Worm (Caenorhabditis elegans) whole organism, L4 larva: Measurements from ENCODE around the gene F37C12.14.

Experiments
- D1046.2 ChIP-seq: fragments of 200-800 bp; sonication (Bioruptor generic); IDR thresholded peaks from 2 replicates; pipeline ENCODE4 v1.3.6; 2022; ENCODE audit warnings: missing genetic modification characterization, missing compliant biosample characterization
- F10B5.3 ChIP-seq: sonication (generic microtip); optimal IDR thresholded peaks from 2 replicates; lab custom pipeline; 2016; ENCODE audit warnings: mild to moderate bottlenecking, missing genetic modification characterization, missing compliant biosample characterization
- F37D6.2 ChIP-seq: sonication (generic microtip); optimal IDR thresholded peaks from 2 replicates; lab custom pipeline; 2016; ENCODE audit warnings: mild to moderate bottlenecking, missing genetic modification characterization, missing compliant biosample characterization
- F44E2.7 ChIP-seq: fragments of 200-800 bp; sonication (Bioruptor generic); IDR thresholded peaks from 2 replicates; pipeline ENCODE4 v2.1.2; 2022; ENCODE audit warnings: missing genetic modification characterization, missing compliant biosample characterization
- T20F7.1 ChIP-seq: fragments of 200-800 bp; sonication (Bioruptor generic); optimal IDR thresholded peaks from 2 replicates; lab custom pipeline; 2018; ENCODE audit warnings: mild to moderate bottlenecking, missing genetic modification characterization, missing compliant biosample characterization
- T26A8.4 ChIP-seq: fragments of 200-800 bp; sonication (Bioruptor generic); IDR thresholded peaks from 2 replicates; pipeline ENCODE4 v1.3.6; 2022; ENCODE audit warnings: missing genetic modification characterization, missing compliant biosample characterization
- Y48G9A.11 ChIP-seq: fragments of 200-800 bp; sonication (Bioruptor generic); IDR thresholded peaks from 2 replicates; pipeline ENCODE4 v1.3.6; 2022; ENCODE audit warnings: missing genetic modification reagents, missing genetic modification characterization, missing compliant biosample characterization
- Y5F2A.4 ChIP-seq: fragments of 200-800 bp; sonication (Bioruptor generic); optimal IDR thresholded peaks from 2 replicates; lab custom pipeline; 2018; ENCODE audit warnings: mild to moderate bottlenecking, missing genetic modification characterization, missing compliant biosample characterization
- Y75B8A.6 ChIP-seq: fragments of 200-800 bp; sonication (Bioruptor generic); IDR thresholded peaks from 2 replicates; pipeline ENCODE4 v1.3.6; 2022; ENCODE audit warnings: missing genetic modification reagents, missing genetic modification characterization, missing compliant biosample characterization
- ZK546.5 ChIP-seq, 2 experiments: sonication (generic microtip); optimal IDR thresholded peaks; 2 replicates each; lab custom pipeline; 2017; ENCODE audit warnings: missing biosample characterization in 2 of 2, missing genetic modification characterization in 2 of 2
- aha-1 ChIP-seq: fragments of 150-350 bp; peaks from one replicate; lab custom pipeline; 2014; ENCODE audit warnings: missing biosample characterization, missing genetic modification characterization
- ama-1 ChIP-seq: fragments of 150-350 bp; optimal IDR thresholded peaks from 2 replicates; lab custom pipeline; 2014; ENCODE audit warnings: inconsistent platforms, mixed read lengths
- ceh-28 ChIP-seq: fragments of 150-350 bp; optimal IDR thresholded peaks from 2 replicates; lab custom pipeline; 2014; ENCODE audit warnings: missing biosample characterization, missing genetic modification reagents, missing genetic modification characterization
- ceh-82 ChIP-seq: sonication (generic microtip); optimal IDR thresholded peaks from 2 replicates; lab custom pipeline; 2017; ENCODE audit warnings: missing biosample characterization, missing genetic modification characterization
- ctbp-1 ChIP-seq: fragments of 200-800 bp; sonication (Bioruptor generic); IDR thresholded peaks from 2 replicates; pipeline ENCODE4 v1.3.6; 2022; ENCODE audit warnings: missing genetic modification reagents, missing genetic modification characterization, missing compliant biosample characterization
- daf-12 ChIP-seq: fragments of 150-350 bp; optimal IDR thresholded peaks from 2 replicates; lab custom pipeline; 2014; ENCODE audit warnings: missing biosample characterization, missing genetic modification reagents, missing genetic modification characterization
- daf-16 ChIP-seq, 3 experiments: sonication (generic microtip); optimal IDR thresholded peaks; 2 replicates each; lab custom pipeline; 2016 to 2017; ENCODE audit warnings: missing genetic modification characterization in 3 of 3, missing genetic modification reagents in 3 of 3, mild to moderate bottlenecking in 2 of 3, missing compliant biosample characterization in 2 of 3, missing biosample characterization in 1 of 3, moderate library complexity in 1 of 3
- daf-8 ChIP-seq: fragments of 200-800 bp; sonication (Bioruptor generic); IDR thresholded peaks from 2 replicates; pipeline ENCODE4 v1.3.6; 2022; ENCODE audit warnings: missing genetic modification characterization, missing compliant biosample characterization
- dmd-8 ChIP-seq: fragments of 200-800 bp; sonication (Bioruptor generic); IDR thresholded peaks from 2 replicates; pipeline ENCODE4 v1.3.6; 2022; ENCODE audit warnings: missing genetic modification characterization, missing compliant biosample characterization
- dpl-1 ChIP-seq: fragments of 150-350 bp; optimal IDR thresholded peaks from 2 replicates; lab custom pipeline; 2014; ENCODE audit warnings: missing biosample characterization, missing genetic modification reagents, missing genetic modification characterization
- dve-1 ChIP-seq: sonication (generic microtip); optimal IDR thresholded peaks from 2 replicates; lab custom pipeline; 2017; ENCODE audit warnings: antibody characterized with exemption, mild to moderate bottlenecking, missing genetic modification characterization, missing compliant biosample characterization; ENCODE audit not compliant: insufficient read depth
- egl-43 ChIP-seq: fragments of 200-800 bp; sonication (Bioruptor generic); IDR thresholded peaks from 2 replicates; pipeline ENCODE4 v1.3.6; 2022; ENCODE audit warnings: missing genetic modification reagents, missing genetic modification characterization, missing compliant biosample characterization
- hlh-11 ChIP-seq: fragments of 200-800 bp; sonication (Bioruptor generic); optimal IDR thresholded peaks from 2 replicates; lab custom pipeline; 2018; ENCODE audit warnings: mild to moderate bottlenecking, missing genetic modification characterization, missing compliant biosample characterization
- hlh-30 ChIP-seq: sonication (generic microtip); optimal IDR thresholded peaks from 2 replicates; lab custom pipeline; 2017; ENCODE audit warnings: antibody characterized with exemption, mild to moderate bottlenecking, missing genetic modification characterization, missing compliant biosample characterization; ENCODE audit not compliant: insufficient read depth
- hmg-1.1 ChIP-seq: fragments of 200-800 bp; sonication (Bioruptor generic); IDR thresholded peaks from 2 replicates; pipeline ENCODE4 v1.3.6; 2022; ENCODE audit warnings: missing genetic modification reagents, missing genetic modification characterization, missing compliant biosample characterization
- jun-1 ChIP-seq: fragments of 150-350 bp; optimal IDR thresholded peaks from 2 replicates; lab custom pipeline; 2014; ENCODE audit warnings: missing biosample characterization, missing genetic modification reagents, missing genetic modification characterization
- lim-7 ChIP-seq: fragments of 200-800 bp; sonication (Bioruptor generic); IDR thresholded peaks from 2 replicates; pipeline ENCODE4 v1.3.6; 2022; ENCODE audit warnings: missing genetic modification characterization, missing compliant biosample characterization
- lin-15B ChIP-seq: fragments of 150-350 bp; sonication (generic microtip); optimal IDR thresholded peaks from 3 replicates; lab custom pipeline; 2014; ENCODE audit warnings: missing biosample characterization, missing genetic modification characterization
- lin-29 ChIP-seq: fragments of 200-800 bp; sonication (Bioruptor generic); IDR thresholded peaks from 2 replicates; pipeline ENCODE4 v1.3.6; 2022; ENCODE audit warnings: missing genetic modification reagents, missing genetic modification characterization, missing compliant biosample characterization
- lin-38 ChIP-seq: fragments of 200-800 bp; sonication (Bioruptor generic); IDR thresholded peaks from 2 replicates; pipeline ENCODE4 v1.3.6; 2022; ENCODE audit warnings: missing genetic modification reagents, missing genetic modification characterization, missing compliant biosample characterization
- lsy-2 ChIP-seq, 2 experiments: fragments of 150-350 bp in 1 of 2; sonication (generic microtip) in 1 of 2; optimal IDR thresholded peaks; 2 replicates each; lab custom pipeline; 2014 to 2017; ENCODE audit warnings: missing biosample characterization in 2 of 2, missing genetic modification characterization in 2 of 2
- mdt-29 ChIP-seq: fragments of 200-800 bp; sonication (Bioruptor generic); IDR thresholded peaks from 2 replicates; pipeline ENCODE4 v1.3.6; 2022; ENCODE audit warnings: missing genetic modification reagents, missing genetic modification characterization, missing compliant biosample characterization
- mes-2 ChIP-seq: sonication (generic microtip); optimal IDR thresholded peaks from 2 replicates; lab custom pipeline; 2016; ENCODE audit warnings: missing genotype, mild to moderate bottlenecking, missing genetic modification characterization, missing compliant biosample characterization; ENCODE audit not compliant: poor library complexity, severe bottlenecking
- mxl-3 ChIP-seq: fragments of 200-800 bp; sonication (Bioruptor generic); optimal IDR thresholded peaks from 2 replicates; lab custom pipeline; 2018; ENCODE audit warnings: mild to moderate bottlenecking, missing genetic modification characterization, missing compliant biosample characterization
- nhr-102 ChIP-seq: sonication (generic microtip); optimal IDR thresholded peaks from 2 replicates; lab custom pipeline; 2016; ENCODE audit warnings: mild to moderate bottlenecking, missing genetic modification characterization, moderate library complexity, missing compliant biosample characterization
- nhr-111 ChIP-seq: fragments of 200-800 bp; sonication (Bioruptor generic); optimal IDR thresholded peaks from 2 replicates; lab custom pipeline; 2018; ENCODE audit warnings: mild to moderate bottlenecking, missing genetic modification characterization, missing compliant biosample characterization
- nhr-42 ChIP-seq: fragments of 200-800 bp; sonication (Bioruptor generic); IDR thresholded peaks from 2 replicates; pipeline ENCODE4 v1.3.6; 2022; ENCODE audit warnings: missing genetic modification characterization, missing compliant biosample characterization
- nhr-77 ChIP-seq: fragments of 150-350 bp; optimal IDR thresholded peaks from 2 replicates; lab custom pipeline; 2014; ENCODE audit warnings: missing biosample characterization, missing genetic modification characterization
- pqm-1 ChIP-seq: sonication (generic microtip); optimal IDR thresholded peaks from 2 replicates; lab custom pipeline; 2017; ENCODE audit warnings: missing biosample characterization, missing genetic modification characterization
- rbr-2 ChIP-seq: sonication (generic microtip); optimal IDR thresholded peaks from 2 replicates; lab custom pipeline; 2016; ENCODE audit warnings: missing genotype, missing genetic modification characterization, missing compliant biosample characterization
- sdz-12 ChIP-seq: fragments of 200-800 bp; sonication (Bioruptor generic); optimal IDR thresholded peaks from 2 replicates; lab custom pipeline; 2018; ENCODE audit warnings: mild to moderate bottlenecking, missing genetic modification characterization, missing compliant biosample characterization
- set-16 ChIP-seq: fragments of 200-800 bp; sonication (Bioruptor generic); IDR thresholded peaks from 2 replicates; pipeline ENCODE4 v1.3.6; 2022; ENCODE audit warnings: missing genetic modification reagents, missing genetic modification characterization, missing compliant biosample characterization
- skn-1 ChIP-seq: fragments of 150-350 bp; optimal IDR thresholded peaks from 2 replicates; lab custom pipeline; 2014; ENCODE audit warnings: missing biosample characterization, missing genetic modification characterization
- snpc-1.2 ChIP-seq: fragments of 200-800 bp; sonication (Bioruptor generic); IDR thresholded peaks from 2 replicates; pipeline ENCODE4 v1.3.6; 2022; ENCODE audit warnings: missing genetic modification reagents, missing genetic modification characterization, missing compliant biosample characterization
- snpc-4 ChIP-seq: fragments of 150-350 bp; optimal IDR thresholded peaks from 2 replicates; lab custom pipeline; 2014; ENCODE audit warnings: missing biosample characterization, missing genetic modification characterization
- tra-1 ChIP-seq: fragments of 200-800 bp; sonication (Bioruptor generic); IDR thresholded peaks from 2 replicates; pipeline ENCODE4 v1.3.6; 2022; ENCODE audit warnings: missing genetic modification reagents, missing genetic modification characterization, missing compliant biosample characterization
- unc-130 ChIP-seq: sonication (generic microtip); optimal IDR thresholded peaks from 2 replicates; lab custom pipeline; 2016; ENCODE audit warnings: missing genetic modification reagents, missing genetic modification characterization, missing compliant biosample characterization
- zfp-3 ChIP-seq: fragments of 200-800 bp; sonication (Bioruptor generic); conservative IDR thresholded peaks from 2 replicates; pipeline ENCODE4 v1.3.6; 2022; ENCODE audit warnings: missing genetic modification reagents, missing genetic modification characterization, missing compliant biosample characterization
- ztf-11 ChIP-seq: fragments of 150-350 bp; optimal IDR thresholded peaks from 2 replicates; lab custom pipeline; 2014; ENCODE audit warnings: missing biosample characterization, missing genetic modification characterization
- ztf-7 ChIP-seq: fragments of 150-350 bp; optimal IDR thresholded peaks from 2 replicates; lab custom pipeline; 2014; ENCODE audit warnings: missing biosample characterization, missing genetic modification characterization

F37C12.14 gene

DNA sequence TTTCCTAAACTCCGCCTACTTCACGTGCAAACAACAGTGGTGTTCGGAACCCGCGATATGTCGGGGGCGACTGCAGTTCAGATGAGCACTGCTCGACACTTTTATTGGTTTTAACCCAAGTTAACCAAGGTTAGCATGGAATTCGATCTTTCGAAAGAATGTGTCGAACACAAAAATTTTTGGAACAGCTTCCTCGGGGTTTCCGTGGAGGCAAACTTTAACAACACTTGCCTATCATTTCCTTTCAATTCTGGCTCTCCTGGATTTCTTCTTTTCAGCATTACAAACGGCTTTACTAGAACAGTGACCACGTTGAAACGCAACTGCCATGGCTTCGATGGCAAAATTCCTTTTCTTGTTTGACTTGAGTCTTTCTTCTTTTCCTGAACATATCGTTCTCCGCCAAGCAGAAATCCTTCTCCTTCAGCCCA lies 44.1 kb downstream of the F37C12.14 start (continued):
- TF ChIP-seq mes-2 (tag; lab: Kevin White, UChicago) (peak; percentile 87), lin-29 (no peak), F10B5.3 (tag; lab: Kevin White, UChicago) (peak; percentile 22), mdt-29 (GFP tag; lab: Robert Waterston, UW) (peak; percentile 84; the same call in 1 of the 2 replicates), hmg-1.1 (peak; percentile 27; the same call in 1 of the 2 replicates), snpc-4 (tag; lab: Kevin White, UChicago) (peak; percentile 88), Y5F2A.4 (GFP tag; lab: Kevin White, UChicago) (peak; percentile 61), F44E2.7 (GFP tag; lab: Robert Waterston, UW) (no peak), ama-1 (lab: Kevin White, UChicago) (peak; percentile 98), daf-16 (GFP tag; optimal IDR thresholded peaks at IDR 0.05; lab: Kevin White, UChicago) (peak; percentile 50 to 53), daf-16 (tag; optimal IDR thresholded peaks at IDR 0.05; lab: Kevin White, UChicago) (peak; percentile 78), zfp-3 (GFP tag; lab: Robert Waterston, UW) (peak; percentile 59; the same call in 1 of the 2 replicates), nhr-77 (peak; percentile 36), dve-1 (peak; percentile 97), hlh-30 (tag; lab: Kevin White, UChicago) (peak; percentile 72), D1046.2 (GFP tag; lab: Robert Waterston, UW) (0 out of 2 replicates have a peak, but pooled peaks have one; percentile 58), ztf-7 (tag; lab: Kevin White, UChicago) (peak; percentile 38), jun-1 (tag; lab: Kevin White, UChicago) (no peak), ZK546.5 (tag; optimal IDR thresholded peaks at IDR 0.05; lab: Kevin White, UChicago) (peak in 1 of 2 experiments; percentile 25), aha-1 (tag; lab: Kevin White, UChicago) (peak; percentile 65), mxl-3 (GFP tag; lab: Kevin White, UChicago) (peak; percentile 68), nhr-111 (peak; percentile 17), lim-7 (GFP tag; lab: Robert Waterston, UW) (no peak), nhr-42 (GFP tag; lab: Robert Waterston, UW) (peak; percentile 68; the same call in 1 of the 2 replicates), rbr-2 (tag; lab: Kevin White, UChicago) (peak; percentile 39), pqm-1 (tag; lab: Kevin White, UChicago) (peak; percentile 53), ctbp-1 (GFP tag; lab: Robert Waterston, UW) (no peak), sdz-12 (no peak), ceh-82 (tag; lab: Kevin White, UChicago) (no peak), Y75B8A.6 (peak; percentile 69; the same call in 1 of the 2 replicates), skn-1 (tag; lab: Kevin White, UChicago) (no peak), T20F7.1 (peak; percentile 69), T26A8.4 (peak; percentile 91), tra-1 (GFP tag; lab: Robert Waterston, UW) (no peak), ztf-11 (no peak)

ce11 chrIII:7140228-7140710 lies 45.1 kb downstream of the F37C12.14 start:
- TF ChIP-seq egl-43 (GFP tag; lab: Robert Waterston, UW) (peak; percentile 60; the same call in 1 of the 2 replicates), hlh-30 (tag; lab: Kevin White, UChicago) (peak; percentile 32), lin-38 (peak; percentile 56), ama-1 (lab: Kevin White, UChicago) (peak; percentile 69), daf-12 (no peak), F37D6.2 (tag; lab: Kevin White, UChicago) (no peak), ceh-28 (tag; lab: Kevin White, UChicago) (no peak), mes-2 (tag; lab: Kevin White, UChicago) (peak; percentile 71), dve-1 (peak; percentile 28), lsy-2 (tag; optimal IDR thresholded peaks at IDR 0.05; lab: Kevin White, UChicago) (peak in 1 of 2 experiments; percentile 56), lin-15B (tag; lab: Kevin White, UChicago) (no peak), snpc-1.2 (GFP tag; lab: Robert Waterston, UW) (peak; percentile 50; the same call in 1 of the 2 replicates), dpl-1 (GFP tag; lab: Kevin White, UChicago) (peak; percentile 12), mxl-3 (GFP tag; lab: Kevin White, UChicago) (no peak), Y48G9A.11 (GFP tag; lab: Robert Waterston, UW) (peak; percentile 68), dmd-8 (GFP tag; lab: Robert Waterston, UW) (peak; percentile 68; the same call in 1 of the 2 replicates), nhr-102 (tag; lab: Kevin White, UChicago) (peak; percentile 57), unc-130 (GFP tag; lab: Kevin White, UChicago) (peak; percentile 35), daf-8 (GFP tag; lab: Robert Waterston, UW) (no peak), hlh-11 (tag; lab: Kevin White, UChicago) (peak; percentile 33), F10B5.3 (tag; lab: Kevin White, UChicago) (peak; percentile 24), set-16 (GFP tag; lab: Robert Waterston, UW) (no peak)
